Worm (Caenorhabditis elegans) whole organism, midembryonic: ENCODE measurements around the gene gln-1.

Experiments used
- T22C8.4 ChIP-seq: fragments of 200-800 bp; sonication (Bioruptor generic); IDR thresholded peaks from 2 replicates; pipeline ENCODE4 v1.3.6; 2022; ENCODE audit warnings: missing genetic modification characterization, missing compliant biosample characterization
- cog-1 ChIP-seq: sonication (generic microtip); optimal IDR thresholded peaks from 2 replicates; lab custom pipeline; 2016; ENCODE audit warnings: missing genetic modification characterization, missing compliant biosample characterization
- klf-2 ChIP-seq: fragments of 200-800 bp; sonication (Bioruptor generic); conservative IDR thresholded peaks from 2 replicates; pipeline ENCODE4 v1.3.6; 2022; ENCODE audit warnings: missing genetic modification reagents, missing genetic modification characterization, missing compliant biosample characterization
- ref-1 ChIP-seq: fragments of 200-800 bp; sonication (Bioruptor generic); conservative IDR thresholded peaks from 2 replicates; pipeline ENCODE4 v1.3.6; 2022; ENCODE audit warnings: missing genetic modification reagents, missing genetic modification characterization, missing compliant biosample characterization
- ztf-29 ChIP-seq: fragments of 200-800 bp; sonication (Bioruptor generic); IDR thresholded peaks from 2 replicates; pipeline ENCODE4 v1.3.6; 2022; ENCODE audit warnings: missing genetic modification reagents, missing genetic modification characterization, missing compliant biosample characterization

DNA sequence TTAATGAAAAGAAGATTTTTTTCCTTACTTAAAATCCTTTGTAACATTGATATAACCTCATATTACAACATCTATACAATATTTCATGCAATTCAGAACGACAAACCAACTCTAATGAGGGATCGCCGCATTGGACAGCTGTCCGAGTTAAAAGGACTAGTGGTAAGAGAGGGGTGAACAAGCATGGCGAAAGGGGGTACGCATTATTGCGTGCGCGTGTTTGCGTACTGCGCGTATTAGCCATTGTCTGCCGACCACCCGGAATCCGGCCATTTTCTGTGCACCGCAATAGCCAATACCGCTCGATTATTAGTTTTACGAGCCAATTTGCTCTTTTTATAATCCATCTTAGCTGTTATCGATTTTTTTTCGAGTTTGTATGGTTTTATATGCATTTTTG is 39.5 kb downstream of the gln-1 start, which contains the start of gene C15H9.4:
- no peak for TF ChIP-seq ref-1 (GFP tag; lab: Robert Waterston, UW)
- no peak for TF ChIP-seq klf-2
- TF ChIP-seq T22C8.4 (GFP tag; lab: Robert Waterston, UW) = no peak
- TF ChIP-seq ztf-29 (GFP tag; lab: Robert Waterston, UW) = no peak
- peak; percentile 40 for TF ChIP-seq cog-1 (tag; lab: Kevin White, UChicago)
